Worm (Caenorhabditis elegans): ENCODE measurements around the gene F07G6.2.

DNA sequence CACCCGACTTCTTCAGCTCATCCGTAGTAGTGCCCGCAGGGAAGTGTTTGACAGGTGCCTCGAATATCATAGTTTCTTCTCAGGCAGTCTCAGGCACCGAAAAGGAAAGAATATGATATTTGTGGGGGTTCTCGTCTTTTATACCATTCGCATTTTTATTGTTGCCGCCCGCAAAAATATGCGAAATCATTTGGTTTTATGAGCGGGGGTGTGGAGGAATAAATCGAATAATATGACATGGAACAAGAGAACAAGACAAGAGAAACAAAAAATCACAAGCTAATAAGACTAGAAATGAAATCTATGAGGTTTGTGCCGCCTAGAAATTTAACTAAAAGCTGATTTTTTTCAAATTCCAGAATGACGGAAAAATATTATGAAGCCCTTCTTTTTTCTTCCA lies 6.8 kb upstream of the F07G6.2 start, which contains the start of gene F07G6.8:
- TF ChIP-seq him-1 (tag; optimal IDR thresholded peaks at IDR 0.05) (no peak), dao-5 (tag; optimal IDR thresholded peaks at IDR 0.05) (no peak)
